Worm (Caenorhabditis elegans) whole organism, midembryonic: ENCODE measurements around the gene copb-1.

ENCODE experiments used
- T22C8.4 ChIP-seq: fragments of 200-800 bp; sonication (Bioruptor generic); IDR thresholded peaks from 2 replicates; pipeline ENCODE4 v1.3.6; 2022; ENCODE audit warnings: missing genetic modification characterization, missing compliant biosample characterization
- cog-1 ChIP-seq: sonication (generic microtip); optimal IDR thresholded peaks from 2 replicates; lab custom pipeline; 2016; ENCODE audit warnings: missing genetic modification characterization, missing compliant biosample characterization
- flt-1 ChIP-seq: fragments of 200-800 bp; sonication (Bioruptor generic); IDR thresholded peaks from 2 replicates; pipeline ENCODE4 v1.3.6; 2022; ENCODE audit warnings: missing genetic modification characterization, missing compliant biosample characterization
- klf-2 ChIP-seq: fragments of 200-800 bp; sonication (Bioruptor generic); conservative IDR thresholded peaks from 2 replicates; pipeline ENCODE4 v1.3.6; 2022; ENCODE audit warnings: missing genetic modification reagents, missing genetic modification characterization, missing compliant biosample characterization
- med-1 ChIP-seq: sonication (generic microtip); optimal IDR thresholded peaks from 2 replicates; lab custom pipeline; 2017; ENCODE audit warnings: missing genetic modification characterization, mild to moderate bottlenecking, missing compliant biosample characterization, antibody characterized with exemption, missing genetic modification reagents; ENCODE audit not compliant: insufficient read depth
- ref-1 ChIP-seq: fragments of 200-800 bp; sonication (Bioruptor generic); conservative IDR thresholded peaks from 2 replicates; pipeline ENCODE4 v1.3.6; 2022; ENCODE audit warnings: missing genetic modification reagents, missing genetic modification characterization, missing compliant biosample characterization
- tab-1 ChIP-seq: fragments of 200-800 bp; sonication (Bioruptor generic); IDR thresholded peaks from 2 replicates; pipeline ENCODE4 v1.3.6; 2022; ENCODE audit warnings: missing genetic modification characterization, missing compliant biosample characterization
- ztf-23 ChIP-seq: fragments of 200-800 bp; sonication (Bioruptor generic); IDR thresholded peaks from 2 replicates; pipeline ENCODE4 v1.3.6; 2022; ENCODE audit warnings: missing genetic modification reagents, missing genetic modification characterization, missing compliant biosample characterization
- ztf-29 ChIP-seq: fragments of 200-800 bp; sonication (Bioruptor generic); IDR thresholded peaks from 2 replicates; pipeline ENCODE4 v1.3.6; 2022; ENCODE audit warnings: missing genetic modification reagents, missing genetic modification characterization, missing compliant biosample characterization

The copb-1 gene

ce11 chrII:3056266-3056872 is 22.2 kb upstream of the copb-1 start, which contains the start of gene lin-8:
Gene lin-8 (plus strand): TSS chrII:3056822.
- TF ChIP-seq tab-1 (no peak), ztf-23 (no peak), ztf-29 (no peak)

- TF ChIP-seq med-1 (no peak), klf-2 (GFP tag; lab: Robert Waterston, UW) (no peak), flt-1 (no peak), ztf-29 (no peak), ref-1 (GFP tag; lab: Robert Waterston, UW) (no peak), tab-1 (no peak), T22C8.4 (GFP tag; lab: Robert Waterston, UW) (no peak), ztf-23 (no peak), cog-1 (tag; lab: Kevin White, UChicago) (no peak)
Measured at ce11 chrII:3060782-3061181, 17.8 kb upstream of the copb-1 start, which contains the start of gene Y25C1A.6. Gene Y25C1A.6 (plus strand): TSS chrII:3061082.

ce11 chrII:3061605-3062004 is 17.0 kb upstream of the copb-1 start:
- TF ChIP-seq cog-1 (tag; lab: Kevin White, UChicago) (no peak), klf-2 (GFP tag; lab: Robert Waterston, UW) (no peak), ztf-29 (no peak), med-1 (no peak), ztf-23 (no peak), flt-1 (no peak), T22C8.4 (GFP tag; lab: Robert Waterston, UW) (no peak), ref-1 (GFP tag; lab: Robert Waterston, UW) (no peak), tab-1 (no peak)

- TF ChIP-seq T22C8.4 (GFP tag; lab: Robert Waterston, UW), result peak; percentile 58
- TF ChIP-seq tab-1, result 0 out of 2 replicates have a peak, but pooled peaks have one; percentile 38
- peak; percentile 62; the same call in 1 of the 2 replicates for TF ChIP-seq flt-1
- no peak for TF ChIP-seq ref-1 (GFP tag; lab: Robert Waterston, UW)
- TF ChIP-seq klf-2 (GFP tag; lab: Robert Waterston, UW), result no peak
- TF ChIP-seq med-1, result no peak
- TF ChIP-seq cog-1 (tag; lab: Kevin White, UChicago), result no peak
- TF ChIP-seq ztf-23, result no peak
- no peak for TF ChIP-seq ztf-29
Measured at ce11 chrII:3062222-3062621, 16.4 kb upstream of the copb-1 start.

ce11 chrII:3062876-3063275 is 15.7 kb upstream of the copb-1 start:
- TF ChIP-seq tab-1 (no peak), med-1 (no peak), cog-1 (tag; lab: Kevin White, UChicago) (no peak), ztf-29 (no peak), ref-1 (GFP tag; lab: Robert Waterston, UW) (no peak), T22C8.4 (GFP tag; lab: Robert Waterston, UW) (peak; percentile 41), flt-1 (no peak), klf-2 (GFP tag; lab: Robert Waterston, UW) (no peak)

ce11 chrII:3063366-3063765 is 15.2 kb upstream of the copb-1 start:
- TF ChIP-seq ref-1 (GFP tag; lab: Robert Waterston, UW), result no peak
- no peak for TF ChIP-seq med-1
- peak; percentile 88 for TF ChIP-seq T22C8.4 (GFP tag; lab: Robert Waterston, UW)
- no peak for TF ChIP-seq cog-1 (tag; lab: Kevin White, UChicago)
- TF ChIP-seq flt-1, result no peak
- no peak for TF ChIP-seq ztf-23
- no peak for TF ChIP-seq ztf-29
- no peak for TF ChIP-seq tab-1

- TF ChIP-seq ztf-29 (no peak), ztf-23 (no peak), klf-2 (GFP tag; lab: Robert Waterston, UW) (no peak), flt-1 (no peak), T22C8.4 (GFP tag; lab: Robert Waterston, UW) (peak; percentile 93), tab-1 (no peak), med-1 (no peak), ref-1 (GFP tag; lab: Robert Waterston, UW) (no peak), cog-1 (tag; lab: Kevin White, UChicago) (no peak)
Measured at ce11 chrII:3063984-3064383, 14.6 kb upstream of the copb-1 start.

ce11 chrII:3064631-3065030 is 14.0 kb upstream of the copb-1 start:
- TF ChIP-seq T22C8.4 (GFP tag; lab: Robert Waterston, UW) (peak; percentile 75), ztf-23 (no peak), flt-1 (no peak), med-1 (no peak), ztf-29 (no peak)

- TF ChIP-seq med-1, result no peak
- no peak for TF ChIP-seq klf-2 (GFP tag; lab: Robert Waterston, UW)
- TF ChIP-seq ztf-29, result no peak
- TF ChIP-seq tab-1, result no peak
- TF ChIP-seq ref-1 (GFP tag; lab: Robert Waterston, UW), result no peak
Measured at ce11 chrII:3065086-3065485, 13.5 kb upstream of the copb-1 start.

- TF ChIP-seq ref-1 (GFP tag; lab: Robert Waterston, UW), result no peak
- 0 out of 2 replicates have a peak, but pooled peaks have one; percentile 50 for TF ChIP-seq T22C8.4 (GFP tag; lab: Robert Waterston, UW)
- TF ChIP-seq klf-2 (GFP tag; lab: Robert Waterston, UW), result no peak
- TF ChIP-seq flt-1, result no peak
- TF ChIP-seq cog-1 (tag; lab: Kevin White, UChicago), result no peak
- TF ChIP-seq tab-1, result no peak
Measured at ce11 chrII:3066401-3066800, 12.2 kb upstream of the copb-1 start.

ce11 chrII:3067447-3067846 is 11.1 kb upstream of the copb-1 start:
- no peak for TF ChIP-seq tab-1
- TF ChIP-seq T22C8.4 (GFP tag; lab: Robert Waterston, UW), result peak; percentile 67; the same call in 1 of the 2 replicates
- no peak for TF ChIP-seq flt-1
